Fruit fly (Drosophila melanogaster): ENCODE data around the gene Elba2.

DNA sequence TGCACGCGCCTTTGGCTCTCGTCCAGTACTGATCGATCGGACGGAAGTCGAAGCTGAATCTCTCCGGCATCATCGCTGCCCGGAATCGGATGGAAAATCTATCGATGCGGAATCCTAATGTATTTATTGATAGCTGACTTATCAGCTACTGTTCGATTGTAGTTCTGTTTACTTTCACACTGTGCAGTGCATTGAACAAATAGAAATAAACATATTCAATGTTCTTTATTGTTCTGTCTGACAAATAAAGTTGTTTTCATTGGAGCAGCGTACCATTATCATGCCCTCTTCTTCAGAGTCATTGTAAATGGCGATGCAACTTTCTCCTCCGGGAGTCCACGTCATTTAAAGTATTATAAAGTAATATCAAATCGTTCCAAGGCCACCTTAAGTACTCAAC, 4.5 kb upstream of the Elba2 start, which contains the start of gene Cyp309a2:
- TF ChIP-seq CG8478 (optimal IDR thresholded peaks at IDR 0.05), result no peak
- TF ChIP-seq CTCF (optimal IDR thresholded peaks at IDR 0.05), result no peak

All from S2 (cell line).